Worm (Caenorhabditis elegans) whole organism, late embryonic: ENCODE results near the gene cyp-34A10.

Experiments
- C08G9.2 ChIP-seq: sonication (generic microtip); optimal IDR thresholded peaks from 2 replicates; lab custom pipeline; 2016; ENCODE audit warnings: mild to moderate bottlenecking, missing genetic modification characterization, moderate library complexity, missing compliant biosample characterization
- ahr-1 ChIP-seq: sonication (generic microtip); optimal IDR thresholded peaks from 2 replicates; lab custom pipeline; 2016; ENCODE audit warnings: missing genetic modification characterization, missing compliant biosample characterization
- ama-1 ChIP-seq: fragments of 150-350 bp; optimal IDR thresholded peaks from 2 replicates; lab custom pipeline; 2014
- ceh-19 ChIP-seq: fragments of 200-800 bp; sonication (Bioruptor generic); optimal IDR thresholded peaks from 2 replicates; lab custom pipeline; 2018; ENCODE audit warnings: mild to moderate bottlenecking, missing genetic modification characterization, missing compliant biosample characterization
- ceh-9 ChIP-seq: sonication (generic microtip); optimal IDR thresholded peaks from 2 replicates; lab custom pipeline; 2016; ENCODE audit warnings: mild to moderate bottlenecking, missing genetic modification characterization, inconsistent platforms, missing compliant biosample characterization
- fkh-6 ChIP-seq: sonication (generic microtip); optimal IDR thresholded peaks from 2 replicates; lab custom pipeline; 2016; ENCODE audit warnings: missing genetic modification characterization, missing compliant biosample characterization
- lin-11 ChIP-seq: fragments of 200-800 bp; sonication (Bioruptor generic); optimal IDR thresholded peaks from 2 replicates; lab custom pipeline; 2018; ENCODE audit warnings: mild to moderate bottlenecking, missing genetic modification characterization, missing compliant biosample characterization
- mec-3 ChIP-seq: sonication (generic microtip); optimal IDR thresholded peaks from 2 replicates; lab custom pipeline; 2016; ENCODE audit warnings: borderline replicate concordance, missing genetic modification characterization, missing compliant biosample characterization
- nfya-1 ChIP-seq: sonication (generic microtip); optimal IDR thresholded peaks from 2 replicates; lab custom pipeline; 2017; ENCODE audit warnings: missing genetic modification characterization, mild to moderate bottlenecking, missing compliant biosample characterization, antibody characterized with exemption, moderate library complexity
- pha-4 ChIP-seq: fragments of 150-350 bp; optimal IDR thresholded peaks from 2 replicates; lab custom pipeline; 2018; ENCODE audit warnings: missing biosample characterization, missing genetic modification reagents, missing genetic modification characterization
- rnt-1 ChIP-seq: sonication (generic microtip); optimal IDR thresholded peaks from 2 replicates; lab custom pipeline; 2016; ENCODE audit warnings: missing genetic modification characterization, missing compliant biosample characterization
- tbx-7 ChIP-seq: sonication (generic microtip); optimal IDR thresholded peaks from 2 replicates; lab custom pipeline; 2016; ENCODE audit warnings: missing genotype, missing genetic modification characterization, missing compliant biosample characterization
- ttx-3 ChIP-seq: sonication (generic microtip); optimal IDR thresholded peaks from 2 replicates; lab custom pipeline; 2016; ENCODE audit warnings: missing genetic modification reagents, missing genetic modification characterization, missing compliant biosample characterization

DNA sequence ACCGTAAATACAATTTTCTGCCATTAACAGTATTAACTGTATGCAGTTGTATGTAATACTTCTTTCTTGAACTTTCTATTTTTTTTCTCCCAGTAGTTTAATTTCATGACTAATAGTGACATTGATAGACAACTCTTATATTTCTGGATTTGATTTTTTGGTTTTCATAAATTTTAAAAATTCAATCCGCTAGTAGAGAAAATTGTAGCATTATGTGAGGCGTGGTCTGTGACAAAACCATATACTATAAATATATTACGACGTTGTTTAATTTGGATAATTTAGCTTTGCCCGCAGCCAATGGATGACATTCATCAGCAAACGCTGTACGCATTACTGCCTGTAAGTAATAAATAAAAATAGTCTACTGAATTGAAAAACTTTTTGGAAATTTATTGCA, 43.7 kb downstream of the cyp-34A10 start, which contains the start of gene srx-64:
- no peak for TF ChIP-seq ttx-3 (tag; lab: Kevin White, UChicago)
- TF ChIP-seq mec-3 = no peak
- TF ChIP-seq nfya-1 (tag; lab: Kevin White, UChicago) = no peak
- no peak for TF ChIP-seq ceh-19 (GFP tag; lab: Kevin White, UChicago)
- no peak for TF ChIP-seq tbx-7 (tag; lab: Kevin White, UChicago)
- TF ChIP-seq fkh-6 = no peak
- TF ChIP-seq rnt-1 (tag; lab: Kevin White, UChicago) = no peak
- TF ChIP-seq C08G9.2 (tag; lab: Kevin White, UChicago) = no peak
- no peak for TF ChIP-seq lin-11
- TF ChIP-seq pha-4 = no peak
- no peak for TF ChIP-seq ceh-9
- TF ChIP-seq ama-1 (lab: Kevin White, UChicago) = no peak
- TF ChIP-seq ahr-1 (tag; lab: Kevin White, UChicago) = no peak
